Worm (Caenorhabditis elegans): ENCODE results near the gene daf-1.

DNA sequence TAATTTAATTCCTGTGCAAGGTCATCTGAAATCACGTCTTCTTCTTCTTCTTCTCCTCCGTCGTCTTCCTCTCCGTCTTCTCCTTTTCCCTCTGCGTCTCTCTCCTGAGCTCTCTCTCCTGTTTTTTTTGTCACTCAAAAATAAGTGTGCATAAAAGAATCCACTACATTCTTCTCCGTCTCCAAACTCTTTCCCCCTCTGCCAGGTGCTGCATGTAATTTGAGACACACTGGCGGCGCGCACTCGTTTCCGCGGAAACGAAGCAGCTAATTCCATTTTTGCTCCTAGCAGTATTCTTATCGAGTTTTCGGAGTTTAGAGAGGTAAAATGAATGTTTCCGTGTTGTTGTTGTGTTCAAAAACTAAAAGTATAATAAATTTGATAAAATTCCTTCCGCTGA, 53.9 kb downstream of the daf-1 start:
- no peak for TF ChIP-seq attf-5 (GFP tag; optimal IDR thresholded peaks at IDR 0.05)
- TF ChIP-seq snpc-4 (GFP tag; optimal IDR thresholded peaks at IDR 0.05) = no peak
- TF ChIP-seq snpc-4 (tag; optimal IDR thresholded peaks at IDR 0.05) = no peak
- TF ChIP-seq madf-10 (tag; optimal IDR thresholded peaks at IDR 0.05) = no peak
- no peak for TF ChIP-seq unc-62 (GFP tag; optimal IDR thresholded peaks at IDR 0.05)
- TF ChIP-seq lsy-27 (tag; optimal IDR thresholded peaks at IDR 0.05; ENCODE audit: borderline replicate concordance, insufficient read depth) = no peak
- no peak for TF ChIP-seq ccch-3 (GFP tag; optimal IDR thresholded peaks at IDR 0.05)
- TF ChIP-seq egl-18 (GFP tag; IDR thresholded peaks at IDR 0.05) = no peak
- no peak for TF ChIP-seq ama-1 (optimal IDR thresholded peaks at IDR 0.05)
- no peak for TF ChIP-seq ama-1 (GFP tag; optimal IDR thresholded peaks at IDR 0.05)
- no peak for TF ChIP-seq K11D2.4 (GFP tag; IDR thresholded peaks at IDR 0.05)
- TF ChIP-seq B0261.1 (tag; optimal IDR thresholded peaks at IDR 0.05) = no peak
